Fruit fly (Drosophila melanogaster): ENCODE results near the gene CG9967.

DNA sequence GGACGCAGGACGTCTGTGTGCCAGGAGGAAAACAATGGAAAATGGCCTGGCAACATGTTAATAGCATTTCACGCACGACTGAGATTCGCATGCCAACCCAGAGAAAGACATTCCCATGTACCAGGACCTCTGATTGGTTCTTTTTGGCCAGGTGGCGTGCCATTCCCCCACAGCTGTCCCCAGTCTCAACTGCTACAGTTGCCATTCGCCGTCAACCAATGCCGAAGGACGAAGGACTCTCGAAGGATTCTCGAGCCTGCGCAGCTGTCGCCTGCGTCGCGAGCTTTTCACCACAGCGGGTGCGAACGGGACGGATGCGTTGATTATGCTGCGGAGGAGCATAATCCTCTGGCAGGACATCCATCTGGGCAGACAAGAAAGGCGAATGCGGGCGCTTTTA lies 42.7 kb upstream of the CG9967 start, which contains the start of gene VGlut:
- TF ChIP-seq CG8478 (optimal IDR thresholded peaks at IDR 0.05) = no peak
- TF ChIP-seq usp (GFP tag; optimal IDR thresholded peaks at IDR 0.05) = no peak
- no peak for TF ChIP-seq psq (optimal IDR thresholded peaks at IDR 0.05)
